Worm (Caenorhabditis elegans) whole organism, mixed stage, embryonic: ENCODE measurements around the gene mltn-9.

Source experiments
- M03D4.4 ChIP-seq: sonication (generic microtip); optimal IDR thresholded peaks from 2 replicates; lab custom pipeline; 2017; ENCODE audit warnings: mild to moderate bottlenecking, missing genetic modification characterization, missing compliant biosample characterization
- bed-3 ChIP-seq: fragments of 200-800 bp; sonication (Bioruptor generic); optimal IDR thresholded peaks from 3 replicates; lab custom pipeline; 2018; ENCODE audit warnings: mild to moderate bottlenecking, missing genetic modification characterization, moderate library complexity, missing compliant biosample characterization
- blmp-1 ChIP-seq: fragments of 150-350 bp; optimal IDR thresholded peaks from 2 replicates; lab custom pipeline; 2014; ENCODE audit warnings: missing biosample characterization, missing genetic modification characterization
- ceh-43 ChIP-seq: fragments of 200-800 bp; sonication (Bioruptor generic); optimal IDR thresholded peaks from 2 replicates; lab custom pipeline; 2018; ENCODE audit warnings: mild to moderate bottlenecking, missing genetic modification characterization, moderate library complexity, missing compliant biosample characterization
- ceh-83 ChIP-seq: fragments of 200-800 bp; sonication (Bioruptor generic); optimal IDR thresholded peaks from 2 replicates; lab custom pipeline; 2018; ENCODE audit warnings: mild to moderate bottlenecking, missing genetic modification characterization, missing compliant biosample characterization
- ces-1 ChIP-seq: fragments of 150-350 bp; optimal IDR thresholded peaks from 2 replicates; lab custom pipeline; 2014; ENCODE audit warnings: missing biosample characterization, missing genetic modification reagents, missing genetic modification characterization
- cnd-1 ChIP-seq: fragments of 200-800 bp; sonication (Bioruptor generic); optimal IDR thresholded peaks from 2 replicates; lab custom pipeline; 2018; ENCODE audit warnings: mild to moderate bottlenecking, missing genetic modification characterization, missing compliant biosample characterization
- drap-1 ChIP-seq: fragments of 200-800 bp; sonication (Bioruptor generic); optimal IDR thresholded peaks from 3 replicates; lab custom pipeline; 2018; ENCODE audit warnings: mild to moderate bottlenecking, missing genetic modification characterization, missing compliant biosample characterization
- elt-1 ChIP-seq: sonication (generic microtip); optimal IDR thresholded peaks from 2 replicates; lab custom pipeline; 2017; ENCODE audit warnings: missing genetic modification characterization, mild to moderate bottlenecking, missing compliant biosample characterization, antibody characterized with exemption, moderate library complexity, borderline replicate concordance; ENCODE audit not compliant: insufficient read depth
- elt-3 ChIP-seq: fragments of 150-350 bp; optimal IDR thresholded peaks from 2 replicates; lab custom pipeline; 2014; ENCODE audit warnings: missing biosample characterization, missing genetic modification characterization
- flh-1 ChIP-seq: fragments of 200-800 bp; sonication (Bioruptor generic); optimal IDR thresholded peaks from 2 replicates; lab custom pipeline; 2018; ENCODE audit warnings: mild to moderate bottlenecking, missing genetic modification characterization, moderate library complexity, missing compliant biosample characterization
- ham-2 ChIP-seq: fragments of 200-800 bp; sonication (Bioruptor generic); optimal IDR thresholded peaks from 2 replicates; lab custom pipeline; 2018; ENCODE audit warnings: mild to moderate bottlenecking, missing genetic modification characterization, missing compliant biosample characterization
- hlh-1 ChIP-seq: fragments of 150-350 bp; optimal IDR thresholded peaks from 2 replicates; lab custom pipeline; 2014; ENCODE audit warnings: missing biosample characterization, missing genetic modification reagents, missing genetic modification characterization
- lin-13 ChIP-seq: fragments of 150-350 bp; optimal IDR thresholded peaks from 2 replicates; lab custom pipeline; 2014; ENCODE audit warnings: missing biosample characterization, missing genetic modification characterization
- lin-32 ChIP-seq: fragments of 200-800 bp; sonication (Bioruptor generic); optimal IDR thresholded peaks from 2 replicates; lab custom pipeline; 2018; ENCODE audit warnings: mild to moderate bottlenecking, missing genetic modification characterization, missing compliant biosample characterization
- lsy-2 ChIP-seq: fragments of 150-350 bp; optimal IDR thresholded peaks from 2 replicates; lab custom pipeline; 2014; ENCODE audit warnings: missing biosample characterization, missing genetic modification characterization
- mab-5 ChIP-seq: fragments of 150-350 bp; optimal IDR thresholded peaks from 2 replicates; lab custom pipeline; 2014; ENCODE audit warnings: missing biosample characterization, missing genetic modification characterization
- mep-1 ChIP-seq: fragments of 150-350 bp; optimal IDR thresholded peaks from 2 replicates; lab custom pipeline; 2017; ENCODE audit warnings: missing biosample characterization, missing genetic modification reagents, missing genetic modification characterization, inconsistent platforms
- nhr-12 ChIP-seq: fragments of 150-350 bp; optimal IDR thresholded peaks from 2 replicates; lab custom pipeline; 2014; ENCODE audit warnings: missing biosample characterization, missing genetic modification characterization
- nhr-2 ChIP-seq: fragments of 150-350 bp; optimal IDR thresholded peaks from 2 replicates; lab custom pipeline; 2014; ENCODE audit warnings: missing biosample characterization, missing genetic modification characterization
- nhr-237 ChIP-seq: fragments of 150-350 bp; optimal IDR thresholded peaks from 2 replicates; lab custom pipeline; 2014; ENCODE audit warnings: missing biosample characterization, missing genetic modification characterization
- nhr-28 ChIP-seq: fragments of 150-350 bp; optimal IDR thresholded peaks from 2 replicates; lab custom pipeline; 2014; ENCODE audit warnings: missing biosample characterization, missing genetic modification characterization
- sem-2 ChIP-seq: fragments of 200-800 bp; sonication (Bioruptor generic); optimal IDR thresholded peaks from 2 replicates; lab custom pipeline; 2018; ENCODE audit warnings: mild to moderate bottlenecking, missing genetic modification characterization, missing compliant biosample characterization
- snpc-4 ChIP-seq: fragments of 150-350 bp; optimal IDR thresholded peaks from 2 replicates; lab custom pipeline; 2014; ENCODE audit warnings: missing biosample characterization, missing genetic modification characterization
- unc-120 ChIP-seq: sonication (generic microtip); optimal IDR thresholded peaks from 2 replicates; lab custom pipeline; 2017; ENCODE audit warnings: missing genetic modification characterization, missing compliant biosample characterization; ENCODE audit not compliant: poor library complexity, severe bottlenecking
- unc-62 ChIP-seq: fragments of 150-350 bp; optimal IDR thresholded peaks from 2 replicates; lab custom pipeline; 2014; ENCODE audit warnings: missing biosample characterization, missing genetic modification reagents, missing genetic modification characterization
- zip-8 ChIP-seq: fragments of 150-350 bp; optimal IDR thresholded peaks from 2 replicates; lab custom pipeline; 2014; ENCODE audit warnings: missing biosample characterization, missing genetic modification characterization

Gene mltn-9

DNA sequence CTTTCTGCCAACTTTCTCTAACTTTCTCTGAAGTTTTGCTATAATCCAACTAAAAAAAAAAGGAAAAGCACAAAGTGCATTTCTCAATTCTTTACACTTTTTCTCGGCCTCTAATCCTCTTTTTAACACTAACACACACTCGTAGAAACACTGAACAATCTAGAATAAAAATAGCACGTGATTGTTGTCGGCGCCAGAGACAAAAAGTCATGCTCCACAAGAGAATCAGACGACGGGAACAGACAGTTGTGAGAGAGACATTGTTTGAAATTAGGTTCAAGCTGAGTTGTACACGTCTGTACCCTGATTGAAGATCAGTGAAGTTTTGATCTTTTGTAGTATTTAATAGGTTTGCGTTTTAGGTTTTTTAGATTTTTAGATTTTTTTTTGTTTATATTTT is 17.5 kb upstream of the mltn-9 start:
- TF ChIP-seq zip-8 (tag; lab: Kevin White, UChicago) (no peak), hlh-1 (peak; percentile 21), lin-13 (tag; lab: Kevin White, UChicago) (no peak)
- TF ChIP-seq, all 35 proteins: peak for 1

DNA sequence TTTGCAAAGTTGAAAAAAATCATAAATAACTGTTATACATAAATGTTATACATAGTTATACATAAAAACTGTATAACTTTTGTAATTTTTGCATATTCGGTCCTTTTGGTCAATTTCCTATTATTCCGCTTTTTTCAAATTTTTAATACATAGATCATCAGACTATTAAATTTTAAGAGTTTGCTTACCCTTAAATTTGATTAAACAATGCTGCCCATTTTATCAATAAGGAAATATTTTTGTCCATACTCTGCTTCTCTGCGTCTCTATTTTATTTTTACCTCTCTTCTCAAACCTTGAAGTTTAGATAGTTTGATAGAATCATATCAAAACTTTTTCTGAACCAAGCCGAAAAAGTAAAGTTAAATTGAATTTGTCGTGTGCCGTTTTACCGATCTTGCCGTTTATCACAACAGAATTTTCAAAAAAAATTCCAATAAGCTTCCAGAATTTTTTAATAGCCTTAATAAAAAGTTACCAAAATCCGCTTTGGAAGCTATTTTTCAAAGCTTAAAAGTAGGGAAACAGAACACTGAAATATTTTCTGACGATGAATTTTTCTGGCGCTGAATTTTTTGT is 16.5 kb upstream of the mltn-9 start:
- no peak for TF ChIP-seq lin-13 (tag; lab: Kevin White, UChicago)
- no peak for TF ChIP-seq ceh-83 (GFP tag; lab: Kevin White, UChicago)
- no peak for TF ChIP-seq sem-2 (GFP tag; lab: Kevin White, UChicago)
- TF ChIP-seq flh-1 = no peak

DNA sequence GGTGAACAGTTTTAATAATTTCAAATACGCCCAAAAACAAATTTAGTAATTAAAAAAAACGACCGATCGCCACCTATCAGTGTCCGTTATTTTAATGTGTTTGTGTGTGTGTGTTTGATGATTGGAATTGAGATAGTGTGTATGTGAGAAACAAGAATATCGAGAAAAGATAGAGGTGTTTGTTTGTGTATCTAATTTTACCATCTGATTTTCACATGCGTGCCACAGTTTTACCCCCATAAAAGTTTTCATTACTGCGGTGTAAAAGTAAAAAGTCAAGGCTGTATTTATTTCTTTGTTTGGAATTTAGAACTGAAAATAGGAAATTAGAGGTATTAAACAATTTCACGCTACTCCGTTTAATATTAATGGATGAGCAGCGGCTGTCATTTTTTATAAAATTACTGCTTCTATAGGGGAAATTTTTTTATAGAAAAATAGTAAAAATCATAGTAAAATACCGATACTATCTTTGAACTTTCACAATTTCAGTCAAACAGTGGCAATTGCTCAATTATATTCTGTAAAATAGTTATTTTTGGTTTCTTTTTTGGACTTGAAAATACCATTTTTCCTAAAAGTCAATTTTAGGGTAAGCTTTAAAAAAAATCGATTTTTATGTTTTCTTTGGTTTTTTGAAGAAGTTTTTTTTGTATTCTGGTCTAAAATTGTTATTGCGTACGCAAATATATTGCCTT is 15.8 kb upstream of the mltn-9 start:
- TF ChIP-seq mab-5 (tag; lab: Kevin White, UChicago) (no peak), bed-3 (GFP tag; lab: Kevin White, UChicago) (no peak), drap-1 (no peak), zip-8 (tag; lab: Kevin White, UChicago) (no peak), ces-1 (GFP tag; lab: Kevin White, UChicago) (no peak), ham-2 (GFP tag; lab: Kevin White, UChicago) (no peak), nhr-237 (tag; lab: Kevin White, UChicago) (no peak), cnd-1 (tag; lab: Kevin White, UChicago) (no peak), lsy-2 (tag; lab: Kevin White, UChicago) (no peak), snpc-4 (tag; lab: Kevin White, UChicago) (no peak), nhr-28 (tag; lab: Kevin White, UChicago) (no peak), hlh-1 (no peak), nhr-12 (tag; lab: Kevin White, UChicago) (no peak), nhr-2 (tag; lab: Kevin White, UChicago) (no peak), unc-62 (GFP tag; lab: Kevin White, UChicago) (no peak), flh-1 (no peak), elt-1 (tag; lab: Kevin White, UChicago) (no peak), blmp-1 (tag; lab: Kevin White, UChicago) (no peak)

DNA sequence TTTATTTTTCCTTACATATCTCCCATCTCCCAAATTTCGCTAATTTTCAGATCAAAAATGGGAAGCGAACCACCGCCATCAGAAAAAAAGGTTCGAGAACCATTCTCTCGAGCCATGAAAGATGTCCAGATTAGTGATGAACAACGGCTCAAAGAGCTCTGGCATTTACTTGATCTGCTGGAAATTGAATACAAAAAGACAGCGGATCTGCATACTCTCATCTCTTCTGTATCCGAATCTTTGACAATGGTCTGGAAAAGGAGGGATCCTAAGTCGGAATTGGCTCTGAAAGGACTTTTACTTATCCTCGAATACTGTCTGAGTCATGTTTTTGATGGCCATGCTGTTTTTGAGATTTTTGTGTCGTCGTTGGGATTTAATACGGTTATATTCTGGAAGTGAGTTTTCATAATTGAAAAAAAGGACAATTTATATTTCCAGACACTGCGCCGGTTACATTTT is 15.0 kb upstream of the mltn-9 start, which contains the start of gene tps-2:
Gene tps-2, plus strand, starts transcription at position 51 of the 462 bp plus-strand sequence.
- TF ChIP-seq ham-2 (GFP tag; lab: Kevin White, UChicago) (no peak), unc-62 (GFP tag; lab: Kevin White, UChicago) (no peak), flh-1 (no peak), lin-32 (GFP tag; lab: Kevin White, UChicago) (no peak), drap-1 (no peak), mep-1 (tag; lab: Kevin White, UChicago) (no peak), sem-2 (GFP tag; lab: Kevin White, UChicago) (no peak), cnd-1 (tag; lab: Kevin White, UChicago) (no peak), elt-3 (no peak), ces-1 (GFP tag; lab: Kevin White, UChicago) (no peak), snpc-4 (tag; lab: Kevin White, UChicago) (no peak), M03D4.4 (tag; lab: Kevin White, UChicago) (no peak), ceh-43 (GFP tag; lab: Kevin White, UChicago) (no peak)

DNA sequence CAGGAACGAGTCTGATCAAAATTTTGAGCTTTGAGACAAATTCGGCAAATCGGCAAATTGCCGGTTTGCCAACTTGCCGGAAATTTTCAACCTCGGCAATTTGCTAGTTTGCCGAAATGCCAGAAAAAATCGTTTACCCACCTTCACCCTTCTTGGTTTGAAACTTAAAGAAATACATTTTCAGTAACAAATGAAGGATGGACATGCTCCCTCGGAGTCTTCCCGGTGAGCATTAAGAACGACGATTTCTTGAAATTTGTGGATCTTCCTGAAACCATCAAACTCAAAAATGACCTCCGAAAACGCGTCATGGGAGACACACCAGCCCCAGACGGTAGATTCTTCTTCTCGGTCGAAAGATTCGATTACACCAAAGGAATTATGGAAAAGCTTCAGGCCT is 13.1 kb upstream of the mltn-9 start:
- TF ChIP-seq drap-1 = no peak
- no peak for TF ChIP-seq nhr-2 (tag; lab: Kevin White, UChicago)
- TF ChIP-seq zip-8 (tag; lab: Kevin White, UChicago) = no peak
- no peak for TF ChIP-seq nhr-237 (tag; lab: Kevin White, UChicago)
- TF ChIP-seq elt-3 = no peak
- TF ChIP-seq unc-120 (tag; lab: Kevin White, UChicago) = no peak
- TF ChIP-seq cnd-1 (tag; lab: Kevin White, UChicago) = no peak
- TF ChIP-seq elt-1 (tag; lab: Kevin White, UChicago) = no peak
- TF ChIP-seq nhr-12 (tag; lab: Kevin White, UChicago) = no peak
- TF ChIP-seq unc-62 (GFP tag; lab: Kevin White, UChicago) = no peak
